Worm (Caenorhabditis elegans) whole organism, L3 larva: ENCODE results near the gene ZC204.13.

Experiments
- ZK546.5 ChIP-seq: sonication (generic microtip); optimal IDR thresholded peaks from 2 replicates; lab custom pipeline; 2017; ENCODE audit warnings: missing biosample characterization, missing genetic modification characterization
- ceh-9 ChIP-seq: sonication (generic microtip); optimal IDR thresholded peaks from 2 replicates; lab custom pipeline; 2018; ENCODE audit warnings: missing biosample characterization, missing genetic modification characterization
- daf-12 ChIP-seq: fragments of 150-350 bp; optimal IDR thresholded peaks from 2 replicates; lab custom pipeline; 2014; ENCODE audit warnings: missing biosample characterization, missing genetic modification reagents, missing genetic modification characterization
- eor-1 ChIP-seq, 2 experiments: fragments of 150-350 bp; optimal IDR thresholded peaks; 2 replicates each; lab custom pipeline; 2014 to 2018; ENCODE audit warnings: missing biosample characterization in 2 of 2, missing genetic modification characterization in 2 of 2
- fkh-10 ChIP-seq: sonication (generic microtip); optimal IDR thresholded peaks from 2 replicates; lab custom pipeline; 2017; ENCODE audit warnings: missing biosample characterization, missing genetic modification reagents, missing genetic modification characterization
- jun-1 ChIP-seq: fragments of 150-350 bp; optimal IDR thresholded peaks from 2 replicates; lab custom pipeline; 2014; ENCODE audit warnings: missing biosample characterization, missing genetic modification reagents, missing genetic modification characterization
- nhr-23 ChIP-seq: fragments of 150-350 bp; optimal IDR thresholded peaks from 2 replicates; lab custom pipeline; 2014; ENCODE audit warnings: missing biosample characterization, missing genetic modification reagents, missing genetic modification characterization
- nhr-237 ChIP-seq: fragments of 150-350 bp; optimal IDR thresholded peaks from 2 replicates; lab custom pipeline; 2014; ENCODE audit warnings: missing biosample characterization, missing genetic modification characterization
- nhr-76 ChIP-seq: fragments of 150-350 bp; sonication (generic microtip); optimal IDR thresholded peaks from 5 replicates; lab custom pipeline; 2014; ENCODE audit warnings: missing biosample characterization, missing genetic modification characterization
- pha-4 ChIP-seq: fragments of 150-350 bp; optimal IDR thresholded peaks from 2 replicates; lab custom pipeline; 2014; ENCODE audit warnings: missing biosample characterization, missing genetic modification reagents, missing genetic modification characterization
- pqm-1 ChIP-seq: fragments of 150-350 bp; optimal IDR thresholded peaks from 2 replicates; lab custom pipeline; 2017; ENCODE audit warnings: missing biosample characterization, missing genetic modification characterization, inconsistent platforms
- tbx-2 ChIP-seq: sonication (generic microtip); optimal IDR thresholded peaks from 2 replicates; lab custom pipeline; 2016; ENCODE audit warnings: mild to moderate bottlenecking, missing genetic modification characterization, missing compliant biosample characterization
- unc-62 ChIP-seq: fragments of 150-350 bp; sonication (generic microtip); optimal IDR thresholded peaks from 4 replicates; lab custom pipeline; 2014; ENCODE audit warnings: missing biosample characterization, missing genetic modification reagents, missing genetic modification characterization

DNA sequence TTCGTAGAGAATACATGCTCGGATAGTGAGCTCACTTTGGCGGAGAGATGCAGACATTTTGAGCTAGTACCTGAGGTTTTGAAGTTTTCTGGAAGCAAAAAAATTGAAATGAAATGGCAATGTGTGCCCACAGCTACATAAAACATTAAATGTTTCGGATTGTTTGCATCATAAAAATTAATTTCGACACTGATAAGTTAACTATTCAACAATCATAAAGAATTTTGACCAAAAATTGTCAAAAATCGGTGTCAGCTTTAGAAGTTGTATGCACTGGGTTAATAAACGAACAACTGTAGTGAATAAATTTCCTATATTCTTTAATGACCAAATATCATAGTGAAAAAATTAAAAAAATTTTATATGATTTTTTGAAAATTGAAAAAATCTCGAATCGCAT, 41.8 kb downstream of the ZC204.13 start, which contains the start of gene fbxa-166:
- TF ChIP-seq daf-12 (tag; lab: Kevin White, UChicago) = no peak
- no peak for TF ChIP-seq fkh-10
- TF ChIP-seq unc-62 = no peak
- no peak for TF ChIP-seq ceh-9 (tag; lab: Kevin White, UChicago)
- TF ChIP-seq pha-4 (tag; lab: Kevin White, UChicago) = no peak
- TF ChIP-seq nhr-76 (tag; lab: Kevin White, UChicago) = no peak
- TF ChIP-seq nhr-237 (tag; lab: Kevin White, UChicago) = no peak
- no peak for TF ChIP-seq pqm-1 (tag; lab: Kevin White, UChicago)
- TF ChIP-seq ZK546.5 (tag; lab: Kevin White, UChicago) = no peak
- TF ChIP-seq jun-1 (tag; lab: Kevin White, UChicago) = no peak
- no peak for TF ChIP-seq tbx-2
- TF ChIP-seq eor-1 (tag; optimal IDR thresholded peaks at IDR 0.05; lab: Kevin White, UChicago) = no peak
- no peak for TF ChIP-seq nhr-23 (tag; lab: Kevin White, UChicago)
